Fruit fly (Drosophila melanogaster) whole organism, embryonic: ENCODE measurements around the gene unc-4.

Experiments used
- Adf1 ChIP-seq: fragments of 200-800 bp; sonication (Bioruptor generic); IDR thresholded peaks from 2 replicates; pipeline ENCODE4 v1.3.6; 2022; ENCODE audit warnings: missing biosample characterization, missing genetic modification characterization
- Atf-2 ChIP-seq: fragments of 200-800 bp; sonication (Bioruptor generic); optimal IDR thresholded peaks from 2 replicates; lab custom pipeline; 2016; ENCODE audit warnings: missing biosample characterization, missing genetic modification characterization
- CG10147 ChIP-seq: fragments of 200-800 bp; sonication (Bioruptor generic); optimal IDR thresholded peaks from 2 replicates; lab custom pipeline; 2019; ENCODE audit warnings: missing biosample characterization, mild to moderate bottlenecking, missing genetic modification characterization, moderate library complexity
- CG10209 ChIP-seq: fragments of 200-800 bp; sonication (Bioruptor generic); optimal IDR thresholded peaks from 3 replicates; lab custom pipeline; 2017; ENCODE audit warnings: missing biosample characterization, mild to moderate bottlenecking, missing genetic modification characterization, missing genetic modification reagents
- CG1024 ChIP-seq: fragments of 200-800 bp; sonication (Bioruptor generic); IDR thresholded peaks from 2 replicates; pipeline ENCODE4 v1.3.6; 2022; ENCODE audit warnings: missing biosample characterization, missing genetic modification characterization
- CG10543 ChIP-seq: fragments of 200-800 bp; sonication (Bioruptor generic); optimal IDR thresholded peaks from 3 replicates; lab custom pipeline; 2017; ENCODE audit warnings: missing biosample characterization, mild to moderate bottlenecking, missing genetic modification characterization, moderate library complexity
- CG10565 ChIP-seq: fragments of 200-800 bp; sonication (Bioruptor generic); optimal IDR thresholded peaks from 3 replicates; lab custom pipeline; 2016; ENCODE audit warnings: missing biosample characterization, mild to moderate bottlenecking, missing genetic modification characterization
- CG12071 ChIP-seq: fragments of 200-800 bp; sonication (Bioruptor generic); optimal IDR thresholded peaks from 3 replicates; lab custom pipeline; 2018; ENCODE audit warnings: missing biosample characterization, mild to moderate bottlenecking, missing genetic modification characterization
- CG1233 ChIP-seq: fragments of 200-800 bp; sonication (Bioruptor generic); optimal IDR thresholded peaks from 4 replicates; lab custom pipeline; 2018; ENCODE audit warnings: missing biosample characterization, mild to moderate bottlenecking, missing genetic modification characterization
- CG13123 ChIP-seq: fragments of 200-800 bp; sonication (Bioruptor generic); optimal IDR thresholded peaks from 2 replicates; lab custom pipeline; 2016; ENCODE audit warnings: missing biosample characterization, missing genetic modification characterization
- CG15479 ChIP-seq: fragments of 200-800 bp; sonication (Bioruptor generic); optimal IDR thresholded peaks from 3 replicates; lab custom pipeline; 2019; ENCODE audit warnings: missing biosample characterization, mild to moderate bottlenecking, missing genetic modification characterization, moderate library complexity
- CG15514 ChIP-seq: fragments of 200-800 bp; sonication (Bioruptor generic); optimal IDR thresholded peaks from 3 replicates; lab custom pipeline; 2017; ENCODE audit warnings: missing biosample characterization, missing genetic modification characterization, mild to moderate bottlenecking, moderate library complexity, missing genetic modification reagents
- CG17328 ChIP-seq: fragments of 200-800 bp; sonication (Bioruptor generic); IDR thresholded peaks from 2 replicates; pipeline ENCODE4 v1.3.6; 2022; ENCODE audit warnings: missing biosample characterization, missing genetic modification characterization
- CG1832 ChIP-seq: fragments of 200-800 bp; sonication (Bioruptor generic); optimal IDR thresholded peaks from 2 replicates; lab custom pipeline; 2017; ENCODE audit warnings: missing biosample characterization, mild to moderate bottlenecking, missing genetic modification characterization, inconsistent platforms
- CG2199 ChIP-seq: fragments of 200-800 bp; sonication (Bioruptor generic); IDR thresholded peaks from 3 replicates; pipeline ENCODE4 v1.3.6; 2022; ENCODE audit warnings: missing biosample characterization, missing genetic modification characterization
- CG32767 ChIP-seq: fragments of 200-800 bp; sonication (Bioruptor generic); IDR thresholded peaks from 2 replicates; pipeline ENCODE4 v1.3.6; 2022; ENCODE audit warnings: missing biosample characterization, missing genetic modification characterization
- CG33557 ChIP-seq: fragments of 200-800 bp; sonication (Bioruptor generic); optimal IDR thresholded peaks from 2 replicates; lab custom pipeline; 2019; ENCODE audit warnings: missing biosample characterization, mild to moderate bottlenecking, missing genetic modification characterization, moderate library complexity
- CG7271 ChIP-seq: fragments of 200-800 bp; sonication (Bioruptor generic); optimal IDR thresholded peaks from 2 replicates; lab custom pipeline; 2018; ENCODE audit warnings: missing biosample characterization, mild to moderate bottlenecking, missing genetic modification characterization, moderate library complexity
- CG7372 ChIP-seq: fragments of 200-800 bp; sonication (Bioruptor generic); IDR thresholded peaks from 2 replicates; pipeline ENCODE4 v1.3.6; 2022; ENCODE audit warnings: missing biosample characterization, missing genetic modification characterization
- CG9817 ChIP-seq: fragments of 200-800 bp; sonication (Bioruptor generic); optimal IDR thresholded peaks from 2 replicates; lab custom pipeline; 2018; ENCODE audit warnings: missing biosample characterization, mild to moderate bottlenecking, missing genetic modification characterization, moderate library complexity
- CHES-1-like ChIP-seq: fragments of 200-800 bp; sonication (Bioruptor generic); optimal IDR thresholded peaks from 2 replicates; lab custom pipeline; 2016; ENCODE audit warnings: missing biosample characterization, missing genetic modification characterization
- CTCF ChIP-seq: fragments of 200-800 bp; sonication (Bioruptor generic); optimal IDR thresholded peaks from 2 replicates; lab custom pipeline; 2017; ENCODE audit warnings: missing biosample characterization, mild to moderate bottlenecking, missing genetic modification characterization, moderate library complexity
- Deaf1 ChIP-seq: fragments of 200-800 bp; optimal IDR thresholded peaks from 3 replicates; lab custom pipeline; 2019; ENCODE audit warnings: missing biosample characterization, mild to moderate bottlenecking, missing genetic modification characterization, moderate library complexity
- E2f1 ChIP-seq: fragments of 200-800 bp; sonication (Bioruptor generic); IDR thresholded peaks from 2 replicates; pipeline ENCODE4 v1.3.6; 2022; ENCODE audit warnings: missing biosample characterization, missing genetic modification characterization
- Elba2 ChIP-seq: fragments of 200-800 bp; sonication (Bioruptor generic); optimal IDR thresholded peaks from 3 replicates; lab custom pipeline; 2016; ENCODE audit warnings: missing biosample characterization, missing genetic modification characterization
- Gug ChIP-seq: fragments of 200-800 bp; sonication (Bioruptor generic); IDR thresholded peaks from 4 replicates; pipeline ENCODE4 v1.3.6; 2022; ENCODE audit warnings: missing biosample characterization, missing genetic modification characterization
- H2.0 ChIP-seq: fragments of 200-800 bp; sonication (Bioruptor generic); IDR thresholded peaks from 2 replicates; pipeline ENCODE4 v1.3.6; 2022; ENCODE audit warnings: missing biosample characterization, missing genetic modification characterization
- HmgD ChIP-seq: fragments of 200-800 bp; sonication (Bioruptor generic); optimal IDR thresholded peaks from 3 replicates; lab custom pipeline; 2016; ENCODE audit warnings: missing biosample characterization, missing genetic modification characterization
- Hr78 ChIP-seq, 2 experiments: fragments of 200-800 bp in 1 of 2; fragments of >200 bp in 1 of 2; sonication (Bioruptor generic) in 1 of 2; optimal IDR thresholded peaks; 2 replicates each; lab custom pipeline; 2017 to 2019; ENCODE audit warnings: missing biosample characterization in 2 of 2, missing genetic modification characterization in 2 of 2, mild to moderate bottlenecking in 1 of 2, moderate library complexity in 1 of 2
- Mrtf ChIP-seq: fragments of 200-800 bp; sonication (Bioruptor generic); IDR thresholded peaks from 3 replicates; pipeline ENCODE4 v1.3.6; 2022; ENCODE audit warnings: missing biosample characterization, missing genetic modification characterization
- Ptx1 ChIP-seq: fragments of 200-800 bp; sonication (Bioruptor generic); IDR thresholded peaks from 2 replicates; pipeline ENCODE4 v1.3.6; 2022; ENCODE audit warnings: missing biosample characterization, missing genetic modification characterization
- Sry-β ChIP-seq: fragments of 200-800 bp; sonication (Bioruptor generic); optimal IDR thresholded peaks from 2 replicates; lab custom pipeline; 2018; ENCODE audit warnings: missing biosample characterization, mild to moderate bottlenecking, missing genetic modification characterization, moderate library complexity
- Stat92E ChIP-seq, 3 experiments: fragments of >200 bp in 2 of 3; fragments of 200-800 bp in 1 of 3; sonication (Bioruptor generic) in 1 of 3; optimal IDR thresholded peaks; 2 replicates each; lab custom pipeline; 2017 to 2019; ENCODE audit warnings: missing biosample characterization in 3 of 3, missing genetic modification characterization in 3 of 3, mild to moderate bottlenecking in 1 of 3, moderate library complexity in 1 of 3
- Usf ChIP-seq: fragments of 200-800 bp; sonication (Bioruptor generic); optimal IDR thresholded peaks from 2 replicates; lab custom pipeline; 2017; ENCODE audit warnings: missing genotype, missing biosample characterization, missing genetic modification characterization
- ara ChIP-seq: fragments of 200-800 bp; sonication (Bioruptor generic); IDR thresholded peaks from 2 replicates; pipeline ENCODE4 v1.3.6; 2022; ENCODE audit warnings: missing biosample characterization, missing genetic modification characterization
- btn ChIP-seq: fragments of 200-800 bp; sonication (Bioruptor generic); optimal IDR thresholded peaks from 2 replicates; lab custom pipeline; 2016; ENCODE audit warnings: missing biosample characterization, missing genetic modification characterization
- cg ChIP-seq: fragments of 200-800 bp; sonication (Bioruptor generic); optimal IDR thresholded peaks from 3 replicates; lab custom pipeline; 2019; ENCODE audit warnings: missing biosample characterization, mild to moderate bottlenecking, missing genetic modification characterization, moderate library complexity
- chm ChIP-seq: fragments of 200-800 bp; sonication (Bioruptor generic); IDR thresholded peaks from 2 replicates; pipeline ENCODE4 v1.3.6; 2022; ENCODE audit warnings: missing biosample characterization, missing genetic modification characterization
- fd64A ChIP-seq: fragments of 200-800 bp; sonication (Bioruptor generic); optimal IDR thresholded peaks from 3 replicates; lab custom pipeline; 2018; ENCODE audit warnings: missing biosample characterization, mild to moderate bottlenecking, missing genetic modification characterization
- her ChIP-seq: fragments of 200-800 bp; sonication (Bioruptor generic); optimal IDR thresholded peaks from 2 replicates; lab custom pipeline; 2016; ENCODE audit warnings: missing biosample characterization, missing genetic modification characterization
- ind ChIP-seq: fragments of 200-800 bp; sonication (Bioruptor generic); optimal IDR thresholded peaks from 3 replicates; lab custom pipeline; 2016; ENCODE audit warnings: missing biosample characterization, missing genetic modification characterization
- lab ChIP-seq: fragments of 200-800 bp; sonication (Bioruptor generic); optimal IDR thresholded peaks from 3 replicates; lab custom pipeline; 2017; ENCODE audit warnings: missing biosample characterization, missing genetic modification characterization, mild to moderate bottlenecking, moderate library complexity, missing genetic modification reagents
- nau ChIP-seq: fragments of 200-800 bp; sonication (Bioruptor generic); optimal IDR thresholded peaks from 3 replicates; lab custom pipeline; 2017; ENCODE audit warnings: missing biosample characterization, mild to moderate bottlenecking, missing genetic modification characterization, missing genetic modification reagents
- oc ChIP-seq: fragments of 200-800 bp; sonication (Bioruptor generic); optimal IDR thresholded peaks from 2 replicates; lab custom pipeline; 2018; ENCODE audit warnings: missing biosample characterization, mild to moderate bottlenecking, missing genetic modification characterization, moderate library complexity
- pzg ChIP-seq: fragments of 200-800 bp; sonication (Bioruptor generic); optimal IDR thresholded peaks from 3 replicates; lab custom pipeline; 2018; ENCODE audit warnings: missing biosample characterization, mild to moderate bottlenecking, missing genetic modification characterization, moderate library complexity
- row ChIP-seq: fragments of 200-800 bp; sonication (Bioruptor generic); IDR thresholded peaks from 3 replicates; pipeline ENCODE4 v1.3.6; 2022; ENCODE audit warnings: missing biosample characterization, missing genetic modification characterization
- salm ChIP-seq: fragments of 200-800 bp; sonication (Bioruptor generic); optimal IDR thresholded peaks from 2 replicates; lab custom pipeline; 2018; ENCODE audit warnings: missing biosample characterization, mild to moderate bottlenecking, missing genetic modification characterization
- tio ChIP-seq: fragments of 200-800 bp; sonication (Bioruptor generic); optimal IDR thresholded peaks from 2 replicates; lab custom pipeline; 2017; ENCODE audit warnings: missing biosample characterization, missing genetic modification characterization, inconsistent platforms
- zf30C ChIP-seq: fragments of 200-800 bp; sonication (Bioruptor generic); optimal IDR thresholded peaks from 3 replicates; lab custom pipeline; 2018; ENCODE audit warnings: missing biosample characterization, mild to moderate bottlenecking, missing genetic modification characterization

The unc-4 gene

DNA sequence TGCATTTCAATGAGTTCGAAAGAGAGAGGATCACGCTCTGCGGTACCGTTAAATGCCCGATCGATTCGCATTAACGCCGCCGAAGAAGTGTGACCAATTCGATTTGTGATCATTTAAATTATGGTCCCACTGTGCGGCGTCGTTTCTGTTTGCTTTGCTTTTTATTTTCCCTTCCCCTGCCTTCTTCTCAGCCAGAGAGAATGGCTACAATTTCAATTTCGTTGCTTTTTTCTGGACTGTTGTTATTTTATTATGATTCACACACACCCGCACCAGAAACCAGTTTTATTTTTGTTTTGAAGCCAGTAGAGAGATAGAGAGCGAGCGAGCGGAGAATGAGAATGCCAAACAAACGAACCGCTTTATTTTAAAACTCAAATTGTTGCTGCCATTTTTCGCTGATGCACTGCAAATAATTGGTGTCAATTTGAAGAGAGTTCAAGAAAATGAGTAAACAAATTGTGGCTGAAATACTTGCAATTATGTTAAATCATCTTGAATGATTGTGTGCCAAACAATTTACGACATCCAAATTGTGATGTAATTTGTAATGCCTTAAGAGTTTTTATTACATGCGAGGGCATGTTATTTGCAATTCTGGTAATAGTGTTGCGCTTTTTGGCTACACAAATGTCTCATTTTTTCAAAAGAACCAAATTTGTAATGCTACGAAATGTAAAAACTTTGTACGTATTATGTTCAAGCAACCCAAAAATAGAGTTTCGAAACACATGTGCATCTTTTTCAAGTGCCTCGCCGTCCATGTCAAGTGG lies 25.6 kb upstream of the unc-4 start (continued):
- TF ChIP-seq salm (no peak), CG13123 (no peak), CG1024 (GFP tag; lab: Robert Waterston, UW) (no peak), CHES-1-like (GFP tag; lab: Kevin White, UChicago) (no peak), Deaf1 (tag; lab: Kevin White, UChicago) (no peak), H2.0 (GFP tag; lab: Robert Waterston, UW) (no peak), CTCF (peak; percentile 1), Atf-2 (GFP tag; lab: Kevin White, UChicago) (peak; percentile 27), btn (GFP tag; lab: Kevin White, UChicago) (peak; percentile 7), pzg (GFP tag; lab: Kevin White, UChicago) (no peak), CG15514 (peak; percentile 1), CG1832 (GFP tag; lab: Kevin White, UChicago) (no peak), CG12071 (GFP tag; lab: Kevin White, UChicago) (peak; percentile 18), her (GFP tag; lab: Kevin White, UChicago) (no peak), Stat92E (GFP tag; optimal IDR thresholded peaks at IDR 0.05; lab: Kevin White, UChicago) (no peak), CG32767 (GFP tag; lab: Robert Waterston, UW) (no peak), zf30C (GFP tag; lab: Kevin White, UChicago) (peak; percentile 62), tio (GFP tag; lab: Kevin White, UChicago) (peak; percentile 45), CG1233 (peak; percentile 31), CG10209 (GFP tag; lab: Kevin White, UChicago) (no peak), CG7372 (GFP tag; lab: Robert Waterston, UW) (no peak)

dm6 chrX:17743598-17743997 lies 24.8 kb upstream of the unc-4 start:
- TF ChIP-seq row (GFP tag; lab: Robert Waterston, UW) (peak; percentile 13; the same call in 1 of the 3 replicates), fd64A (GFP tag; lab: Kevin White, UChicago) (peak; percentile 17), ind (no peak), Mrtf (GFP tag; lab: Robert Waterston, UW) (no peak), CG33557 (GFP tag; lab: Kevin White, UChicago) (peak; percentile 34), CG10147 (GFP tag; lab: Kevin White, UChicago) (no peak), cg (GFP tag; lab: Kevin White, UChicago) (no peak), HmgD (no peak), E2f1 (GFP tag; lab: Robert Waterston, UW) (no peak), chm (peak; percentile 42; the same call in 1 of the 2 replicates), Adf1 (GFP tag; lab: Robert Waterston, UW) (no peak), CG10543 (GFP tag; lab: Kevin White, UChicago) (no peak), Usf (GFP tag; lab: Kevin White, UChicago) (no peak), salm (no peak), Gug (GFP tag; lab: Robert Waterston, UW) (no peak), Elba2 (no peak), ara (0 out of 2 replicates have a peak, but pooled peaks have one; percentile 29), CG10565 (no peak), lab (GFP tag; lab: Kevin White, UChicago) (peak; percentile 4), CG7271 (no peak), Sry-β (GFP tag; lab: Kevin White, UChicago) (no peak), nau (GFP tag; lab: Kevin White, UChicago) (no peak), CG15514 (no peak), CG15479 (peak; percentile 43), CG9817 (tag; lab: Kevin White, UChicago) (no peak), oc (tag; lab: Kevin White, UChicago) (no peak), Hr78 (GFP tag; optimal IDR thresholded peaks at IDR 0.05; lab: Kevin White, UChicago) (no peak), CG17328 (GFP tag; lab: Robert Waterston, UW) (no peak), CG2199 (peak; percentile 30; the same call in 1 of the 3 replicates), Ptx1 (GFP tag; lab: Robert Waterston, UW) (no peak)
